4 worm cellular contexts compared by ENCODE assay signal in the genomic region with DNA sequence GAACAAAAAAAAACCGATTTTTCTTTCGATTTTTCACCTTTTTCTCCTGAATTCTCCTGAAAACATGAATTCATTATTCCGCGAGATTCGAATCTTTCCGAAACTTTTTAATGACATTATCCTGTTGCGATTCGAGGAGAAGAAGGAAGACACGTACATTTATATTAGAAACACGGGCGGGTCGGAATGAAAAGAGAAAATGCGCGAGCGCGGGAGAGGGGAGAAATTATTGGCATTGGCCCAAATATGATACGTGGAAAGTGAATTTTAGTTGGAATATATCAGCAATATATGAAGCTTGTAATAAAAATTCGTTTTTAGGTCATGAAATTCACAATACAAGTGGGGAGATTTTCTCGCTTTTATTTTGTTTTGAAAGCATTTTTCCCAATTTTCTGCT.
TF ChIP-seq lines count a peak whose summit lies in the region.

No protein-coding gene starts in this region.

TF ChIP-seq in whole organism, L1 larva, 84 proteins besides CTCF, POLR2A, EP300 and RAD21:
- no peak for TF ChIP-seq nhr-84 (tag; optimal IDR thresholded peaks at IDR 0.05; lab: Kevin White, UChicago)
- no peak for TF ChIP-seq lin-35 (GFP tag; optimal IDR thresholded peaks at IDR 0.05; lab: Kevin White, UChicago)
- TF ChIP-seq blmp-1 (tag; optimal IDR thresholded peaks at IDR 0.05; lab: Kevin White, UChicago) = peak; percentile 99
- TF ChIP-seq ceh-8 (GFP tag; optimal IDR thresholded peaks at IDR 0.05; lab: Kevin White, UChicago) = no peak
- TF ChIP-seq grh-1 (GFP tag; IDR thresholded peaks at IDR 0.05; lab: Robert Waterston, UW) = no peak
- TF ChIP-seq sox-4 (tag; optimal IDR thresholded peaks at IDR 0.05; lab: Kevin White, UChicago) = no peak
- TF ChIP-seq tbx-2 (tag; optimal IDR thresholded peaks at IDR 0.05; lab: Kevin White, UChicago) = no peak
- no peak for TF ChIP-seq nhr-11 (tag; optimal IDR thresholded peaks at IDR 0.05; lab: Kevin White, UChicago)
- TF ChIP-seq nhr-12 (tag; optimal IDR thresholded peaks at IDR 0.05; lab: Kevin White, UChicago) = no peak
- no peak for TF ChIP-seq aly-2 (tag; optimal IDR thresholded peaks at IDR 0.05; lab: Kevin White, UChicago)
- TF ChIP-seq nhr-19 (GFP tag; conservative IDR thresholded peaks at IDR 0.05; lab: Robert Waterston, UW) = no peak
- TF ChIP-seq efl-3 (GFP tag; optimal IDR thresholded peaks at IDR 0.05; lab: Kevin White, UChicago) = no peak
- TF ChIP-seq efl-1 (optimal IDR thresholded peaks at IDR 0.05; lab: Kevin White, UChicago) = no peak
- no peak for TF ChIP-seq efl-1 (GFP tag; optimal IDR thresholded peaks at IDR 0.05 in 1 of 2; lab: Kevin White, UChicago)
- no peak for TF ChIP-seq ztf-4 (tag; optimal IDR thresholded peaks at IDR 0.05; lab: Kevin White, UChicago)
- peak; percentile 2 for TF ChIP-seq mep-1 (tag; optimal IDR thresholded peaks at IDR 0.05; lab: Kevin White, UChicago)

TF ChIP-seq in whole organism, L3 larva, 47 proteins besides CTCF, POLR2A, EP300 and RAD21:
- TF ChIP-seq lin-15B (tag; optimal IDR thresholded peaks at IDR 0.05; lab: Kevin White, UChicago) (peak; percentile 13), ZK546.5 (tag; optimal IDR thresholded peaks at IDR 0.05; lab: Kevin White, UChicago) (no peak)

TF ChIP-seq in whole organism, L4 larva, 104 proteins besides CTCF, POLR2A, EP300 and RAD21:
- TF ChIP-seq aha-1 (tag; lab: Kevin White, UChicago) = peak; percentile 84
- no peak for TF ChIP-seq lir-3 (tag; optimal IDR thresholded peaks at IDR 0.05; lab: Kevin White, UChicago)

TF ChIP-seq in whole organism, mixed stage, embryonic, 35 proteins besides CTCF, POLR2A, EP300 and RAD21:
- TF ChIP-seq blmp-1 (tag; optimal IDR thresholded peaks at IDR 0.05; lab: Kevin White, UChicago) (peak; percentile 91), nhr-237 (tag; optimal IDR thresholded peaks at IDR 0.05; lab: Kevin White, UChicago) (no peak), zip-8 (tag; optimal IDR thresholded peaks at IDR 0.05; lab: Kevin White, UChicago) (peak; percentile 11), lin-13 (tag; optimal IDR thresholded peaks at IDR 0.05; lab: Kevin White, UChicago) (no peak), nhr-28 (tag; optimal IDR thresholded peaks at IDR 0.05; lab: Kevin White, UChicago) (no peak)
